Worm (Caenorhabditis elegans): ENCODE measurements around the gene ZK688.4.

ce11 chrIII:7889036-7889435, 5.8 kb upstream of the ZK688.4 start:
- TF ChIP-seq snpc-4 (tag; optimal IDR thresholded peaks at IDR 0.05) (no peak), unc-120 (tag; optimal IDR thresholded peaks at IDR 0.05; ENCODE audit: poor library complexity, severe bottlenecking) (no peak), nhr-237 (tag; optimal IDR thresholded peaks at IDR 0.05) (no peak), nhr-76 (tag; optimal IDR thresholded peaks at IDR 0.05) (no peak), drap-1 (GFP tag; optimal IDR thresholded peaks at IDR 0.05) (no peak), mep-1 (tag; optimal IDR thresholded peaks at IDR 0.05) (no peak), M03D4.4 (tag; optimal IDR thresholded peaks at IDR 0.05) (no peak), lin-13 (tag; optimal IDR thresholded peaks at IDR 0.05) (no peak), nhr-12 (tag; optimal IDR thresholded peaks at IDR 0.05) (no peak)

All from whole organism, mixed stage, embryonic.